Worm (Caenorhabditis elegans): Measurements from ENCODE around the gene xpc-1.
A peak's percentile ranks its signal among the peaks of the same experiment; 100 is the strongest.
"Not testable (repeated sequence)": the region's sequence is repeated elsewhere in the genome, so short reads cannot be mapped to it uniquely, and the experiment has no call there.

xpc-1 gene

DNA sequence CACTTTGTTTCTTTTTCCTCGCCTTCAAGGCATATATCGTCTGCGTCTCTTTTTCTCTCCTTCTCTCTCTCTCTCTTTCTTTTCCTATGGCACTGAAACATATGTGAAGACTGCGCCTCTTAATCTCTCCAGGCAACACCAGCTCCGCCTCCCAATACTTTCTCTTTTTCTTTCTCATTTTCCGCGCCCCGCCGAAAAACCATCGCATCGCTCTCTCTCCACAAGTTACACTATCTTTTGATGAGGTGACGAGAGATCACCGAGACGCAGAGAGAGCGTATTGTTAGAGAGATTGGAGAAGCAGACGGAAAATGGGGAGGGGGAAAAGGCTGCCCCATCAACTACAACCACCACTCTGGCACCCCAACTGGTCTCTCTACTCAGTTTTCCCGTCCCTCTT is 56.0 kb downstream of the xpc-1 start (continued):
- TF ChIP-seq Y22D7AL.16 (tag; optimal IDR thresholded peaks at IDR 0.05) (no peak), tbx-7 (tag; optimal IDR thresholded peaks at IDR 0.05) (no peak), lin-11 (tag; optimal IDR thresholded peaks at IDR 0.05) (peak; percentile 2), sdc-2 (tag; optimal IDR thresholded peaks at IDR 0.05) (peak; percentile 30), pros-1 (tag; optimal IDR thresholded peaks at IDR 0.05) (peak; percentile 51), zip-5 (tag; optimal IDR thresholded peaks at IDR 0.05) (no peak), ahr-1 (tag; optimal IDR thresholded peaks at IDR 0.05) (no peak), madf-2 (tag; optimal IDR thresholded peaks at IDR 0.05) (peak; percentile 17), nhr-11 (tag; optimal IDR thresholded peaks at IDR 0.05) (no peak), che-1 (tag; optimal IDR thresholded peaks at IDR 0.05) (peak; percentile 11), hlh-30 (tag; optimal IDR thresholded peaks at IDR 0.05; ENCODE audit: insufficient read depth) (no peak), pat-9 (tag; optimal IDR thresholded peaks at IDR 0.05) (no peak), eyg-1 (tag; optimal IDR thresholded peaks at IDR 0.05) (no peak), syd-9 (tag; optimal IDR thresholded peaks at IDR 0.05) (peak; percentile 23), ref-2 (tag; optimal IDR thresholded peaks at IDR 0.05) (peak; percentile 77), pqm-1 (tag; optimal IDR thresholded peaks at IDR 0.05) (no peak), unc-55 (GFP tag; optimal IDR thresholded peaks at IDR 0.05) (peak; percentile 91), unc-3 (GFP tag; conservative IDR thresholded peaks at IDR 0.05) (no peak), unc-3 (tag; optimal IDR thresholded peaks at IDR 0.05) (peak; percentile 31), tbx-2 (tag; optimal IDR thresholded peaks at IDR 0.05) (peak; percentile 69), ceh-31 (tag; optimal IDR thresholded peaks at IDR 0.05) (peak; percentile 87), pha-2 (tag; optimal IDR thresholded peaks at IDR 0.05) (peak; percentile 34)

- TF ChIP-seq ceh-24, syd-9, pha-2 (tag; optimal IDR thresholded peaks at IDR 0.05): not testable (repeated sequence)
These were observed 58.3 kb downstream of the xpc-1 start, which contains the start of gene R05C11.4 for ce11 chrIV:2051195-2051594. Gene R05C11.4 (plus strand): TSS chrIV:2051495.

DNA sequence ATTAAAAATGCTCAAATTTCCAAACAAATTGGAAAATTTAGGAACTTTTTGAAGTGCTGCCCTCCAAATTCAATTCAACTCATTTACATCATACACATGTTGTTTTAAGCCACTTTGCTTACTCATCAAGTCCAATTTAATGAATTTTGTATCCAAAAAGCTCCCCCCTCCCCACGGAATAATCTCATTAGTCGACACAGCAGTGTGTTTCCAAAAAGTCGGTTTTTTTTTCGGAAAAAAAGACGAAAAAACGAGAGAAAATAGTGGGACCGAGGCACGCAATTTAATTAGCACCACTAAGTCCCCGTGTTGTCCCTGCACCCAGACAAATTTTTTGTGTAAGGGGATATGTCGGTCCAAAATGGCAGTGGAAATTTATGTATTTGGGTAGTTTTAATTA is 59.4 kb downstream of the xpc-1 start:
- TF ChIP-seq hlh-8 (tag; optimal IDR thresholded peaks at IDR 0.05), result no peak
- no peak for TF ChIP-seq ceh-22 (tag; optimal IDR thresholded peaks at IDR 0.05)
- TF ChIP-seq F13H6.1 (tag; optimal IDR thresholded peaks at IDR 0.05), result no peak
- TF ChIP-seq tbx-2 (tag; optimal IDR thresholded peaks at IDR 0.05), result no peak
- no peak for TF ChIP-seq unc-86 (tag; optimal IDR thresholded peaks at IDR 0.05)
- TF ChIP-seq ceh-2 (tag; optimal IDR thresholded peaks at IDR 0.05), result no peak
- no peak for TF ChIP-seq Y22D7AL.16 (tag; optimal IDR thresholded peaks at IDR 0.05)
- no peak for TF ChIP-seq K02D7.2 (tag; optimal IDR thresholded peaks at IDR 0.05)
- no peak for TF ChIP-seq che-1 (tag; optimal IDR thresholded peaks at IDR 0.05)
- peak; percentile 99 for TF ChIP-seq unc-42 (tag; optimal IDR thresholded peaks at IDR 0.05)
- TF ChIP-seq unc-3 (GFP tag; conservative IDR thresholded peaks at IDR 0.05), result no peak
- TF ChIP-seq unc-3 (tag; optimal IDR thresholded peaks at IDR 0.05), result no peak
- TF ChIP-seq ceh-6 (GFP tag; optimal IDR thresholded peaks at IDR 0.05), result no peak
- TF ChIP-seq madf-2 (tag; optimal IDR thresholded peaks at IDR 0.05), result no peak
- no peak for TF ChIP-seq ama-1 (optimal IDR thresholded peaks at IDR 0.05)
- peak; percentile 53 for TF ChIP-seq ceh-31 (tag; optimal IDR thresholded peaks at IDR 0.05)
- TF ChIP-seq nhr-232 (tag; optimal IDR thresholded peaks at IDR 0.05), result no peak
- no peak for TF ChIP-seq ahr-1 (tag; optimal IDR thresholded peaks at IDR 0.05)
- TF ChIP-seq pax-1 (tag; optimal IDR thresholded peaks at IDR 0.05), result no peak
- no peak for TF ChIP-seq elt-4 (tag; optimal IDR thresholded peaks at IDR 0.05)
- TF ChIP-seq ceh-14 (tag; optimal IDR thresholded peaks at IDR 0.05), result peak; percentile 81
- no peak for TF ChIP-seq ref-2 (tag; optimal IDR thresholded peaks at IDR 0.05)
- TF ChIP-seq ceh-48 (tag; optimal IDR thresholded peaks at IDR 0.05), result no peak
- TF ChIP-seq unc-55 (GFP tag; optimal IDR thresholded peaks at IDR 0.05), result no peak
- TF ChIP-seq ceh-34 (tag; optimal IDR thresholded peaks at IDR 0.05), result no peak
- TF ChIP-seq C38D4.7 (GFP tag; optimal IDR thresholded peaks at IDR 0.05), result no peak

- TF ChIP-seq pag-3 (tag; optimal IDR thresholded peaks at IDR 0.05; ENCODE audit: borderline replicate concordance) (no peak), ztf-16 (tag; optimal IDR thresholded peaks at IDR 0.05) (no peak), ahr-1 (tag; optimal IDR thresholded peaks at IDR 0.05) (no peak), ceh-18 (tag; optimal IDR thresholded peaks at IDR 0.05) (peak; percentile 34), fkh-10 (GFP tag; optimal IDR thresholded peaks at IDR 0.05) (peak; percentile 18), unc-42 (tag; optimal IDR thresholded peaks at IDR 0.05) (peak; percentile 98)
These were observed 60.7 kb downstream of the xpc-1 start for ce11 chrIV:2053591-2053990.

Measured in whole organism, late embryonic.